Fruit fly (Drosophila melanogaster): Measurements from ENCODE around the gene spo.

dm6 chr3L:5634188-5634894 is 42.0 kb upstream of the spo start:
- TF ChIP-seq CG8301 (tag; optimal IDR thresholded peaks at IDR 0.05) (no peak), CG14655 (GFP tag; optimal IDR thresholded peaks at IDR 0.05) (no peak), CG32121 (GFP tag; IDR thresholded peaks at IDR 0.05) (no peak), D1 (tag; optimal IDR thresholded peaks at IDR 0.05) (no peak), CG13204 (GFP tag; optimal IDR thresholded peaks at IDR 0.05) (peak; percentile 17), Pif1A (GFP tag; optimal IDR thresholded peaks at IDR 0.05) (no peak), CG17806 (tag; optimal IDR thresholded peaks at IDR 0.05) (no peak), CG4496 (GFP tag; IDR thresholded peaks at IDR 0.05) (0 out of 3 replicates have a peak, but pooled peaks have one; percentile 37), Ets98B (GFP tag; IDR thresholded peaks at IDR 0.05) (no peak), rn (GFP tag; IDR thresholded peaks at IDR 0.05) (no peak), Snoo (tag; optimal IDR thresholded peaks at IDR 0.05) (peak; percentile 3), gl (tag; optimal IDR thresholded peaks at IDR 0.05) (no peak), CG15710 (tag; optimal IDR thresholded peaks at IDR 0.05) (no peak)
